Worm (Caenorhabditis elegans): ENCODE results near the gene clec-64.

DNA sequence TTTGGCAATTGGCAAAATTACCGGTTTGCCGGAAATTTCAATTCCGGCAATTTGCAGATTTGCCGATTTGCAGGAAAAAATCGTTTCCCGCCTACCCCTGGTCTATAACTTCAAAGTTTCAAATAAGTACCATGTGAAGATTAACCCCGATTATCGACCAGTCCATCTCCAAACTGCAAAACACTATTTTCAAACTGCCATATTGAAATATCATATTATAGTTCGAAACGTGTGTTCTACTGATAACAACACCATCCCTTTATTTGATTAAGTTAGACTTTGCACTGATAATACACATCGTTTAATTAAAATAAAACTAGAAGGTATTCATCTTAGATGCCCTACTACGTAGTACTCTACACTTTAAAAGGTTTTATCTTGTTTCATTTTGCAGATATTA lies 32.1 kb downstream of the clec-64 start:
- TF ChIP-seq tbx-2 (tag; optimal IDR thresholded peaks at IDR 0.05) = no peak
- no peak for TF ChIP-seq pax-1 (tag; optimal IDR thresholded peaks at IDR 0.05)
- no peak for TF ChIP-seq nfya-1 (tag; optimal IDR thresholded peaks at IDR 0.05)
- TF ChIP-seq elt-2 (tag; optimal IDR thresholded peaks at IDR 0.05) = no peak
- TF ChIP-seq ceh-18 (tag; optimal IDR thresholded peaks at IDR 0.05) = no peak

All from whole organism, late embryonic.